Worm (Caenorhabditis elegans) whole organism, L1 larva: ENCODE measurements around the gene bre-3.

Source experiments
- C04F5.9 ChIP-seq: sonication (generic microtip); optimal IDR thresholded peaks from 2 replicates; lab custom pipeline; 2016; ENCODE audit warnings: missing genetic modification characterization, missing compliant biosample characterization
- C34B4.2 ChIP-seq: sonication (generic microtip); optimal IDR thresholded peaks from 2 replicates; lab custom pipeline; 2017; ENCODE audit warnings: mild to moderate bottlenecking, missing genetic modification characterization, missing compliant biosample characterization
- F16B12.6 ChIP-seq: fragments of 150-350 bp; optimal IDR thresholded peaks from 2 replicates; lab custom pipeline; 2014; ENCODE audit warnings: missing biosample characterization, missing genetic modification characterization
- Y116A8C.19 ChIP-seq: sonication (generic microtip); optimal IDR thresholded peaks from 2 replicates; lab custom pipeline; 2016; ENCODE audit warnings: missing compliant biosample characterization, missing genetic modification characterization, borderline replicate concordance
- aly-2 ChIP-seq: fragments of 150-350 bp; optimal IDR thresholded peaks from 2 replicates; lab custom pipeline; 2014; ENCODE audit warnings: missing biosample characterization, missing genetic modification characterization
- ama-1 ChIP-seq: fragments of 150-350 bp; optimal IDR thresholded peaks from 2 replicates; lab custom pipeline; 2014
- ceh-63 ChIP-seq: fragments of 200-800 bp; sonication (Bioruptor generic); optimal IDR thresholded peaks from 2 replicates; lab custom pipeline; 2018; ENCODE audit warnings: mild to moderate bottlenecking, missing genetic modification characterization, missing compliant biosample characterization
- ceh-88 ChIP-seq: fragments of 200-800 bp; sonication (Bioruptor generic); IDR thresholded peaks from 2 replicates; pipeline ENCODE4 v1.3.6; 2022; ENCODE audit warnings: missing genetic modification characterization, missing compliant biosample characterization
- ceh-90 ChIP-seq: sonication (generic microtip); optimal IDR thresholded peaks from 2 replicates; lab custom pipeline; 2016; ENCODE audit warnings: missing genetic modification characterization, missing compliant biosample characterization
- ces-1 ChIP-seq: fragments of 150-350 bp; optimal IDR thresholded peaks from 2 replicates; lab custom pipeline; 2014; ENCODE audit warnings: missing biosample characterization, missing genetic modification reagents, missing genetic modification characterization
- dpl-1 ChIP-seq, 3 experiments: fragments of 150-350 bp in 2 of 3; sonication (generic microtip) in 1 of 3; optimal IDR thresholded peaks; 2 replicates each; lab custom pipeline; 2014 to 2017; ENCODE audit warnings: missing biosample characterization in 3 of 3, missing genetic modification characterization in 3 of 3, missing genetic modification reagents in 3 of 3
- dsc-1 ChIP-seq: sonication (generic microtip); optimal IDR thresholded peaks from 2 replicates; lab custom pipeline; 2016; ENCODE audit warnings: mild to moderate bottlenecking, missing genetic modification characterization, missing compliant biosample characterization
- egl-13 ChIP-seq: sonication (generic microtip); optimal IDR thresholded peaks from 2 replicates; lab custom pipeline; 2016; ENCODE audit warnings: missing genotype, missing genetic modification reagents, missing genetic modification characterization, missing compliant biosample characterization
- egl-27 ChIP-seq, 2 experiments: fragments of 150-350 bp in 1 of 2; sonication (generic microtip); optimal IDR thresholded peaks; 3 replicates each; lab custom pipeline; 2017 to 2018; ENCODE audit warnings: missing biosample characterization in 2 of 2, missing genetic modification characterization in 2 of 2, missing genetic modification reagents in 2 of 2
- elt-2 ChIP-seq: sonication (generic microtip); optimal IDR thresholded peaks from 2 replicates; lab custom pipeline; 2016; ENCODE audit warnings: missing genetic modification characterization, mild to moderate bottlenecking, inconsistent platforms, missing compliant biosample characterization, missing genetic modification reagents
- elt-3 ChIP-seq, 6 experiments: fragments of 150-350 bp in 1 of 6; sonication (generic microtip); optimal IDR thresholded peaks; 2 replicates each; lab custom pipeline; 2017 to 2018; ENCODE audit warnings: missing biosample characterization in 6 of 6, missing genetic modification characterization in 6 of 6, inconsistent platforms in 1 of 6
- fkh-8 ChIP-seq: sonication (generic microtip); optimal IDR thresholded peaks from 2 replicates; lab custom pipeline; 2016; ENCODE audit warnings: mild to moderate bottlenecking, missing genetic modification characterization, missing compliant biosample characterization
- fos-1 ChIP-seq: fragments of 150-350 bp; optimal IDR thresholded peaks from 2 replicates; lab custom pipeline; 2014; ENCODE audit warnings: missing biosample characterization, missing genetic modification characterization
- hlh-17 ChIP-seq: fragments of 200-800 bp; sonication (Bioruptor generic); optimal IDR thresholded peaks from 2 replicates; lab custom pipeline; 2018; ENCODE audit warnings: missing genetic modification characterization, mild to moderate bottlenecking, missing compliant biosample characterization, moderate library complexity, borderline replicate concordance
- hlh-4 ChIP-seq: sonication (generic microtip); optimal IDR thresholded peaks from 2 replicates; lab custom pipeline; 2016; ENCODE audit warnings: mild to moderate bottlenecking, missing genetic modification characterization, missing compliant biosample characterization
- hpl-2 ChIP-seq: fragments of 150-350 bp; optimal IDR thresholded peaks from 2 replicates; lab custom pipeline; 2014; ENCODE audit warnings: missing biosample characterization, missing genetic modification reagents, missing genetic modification characterization
- irx-1 ChIP-seq: sonication (generic microtip); optimal IDR thresholded peaks from 2 replicates; lab custom pipeline; 2016; ENCODE audit warnings: missing genetic modification characterization, missing compliant biosample characterization
- lin-14 ChIP-seq: fragments of 200-800 bp; sonication (Bioruptor generic); optimal IDR thresholded peaks from 2 replicates; lab custom pipeline; 2018; ENCODE audit warnings: mild to moderate bottlenecking, missing genetic modification characterization, moderate library complexity, missing compliant biosample characterization
- lin-35 ChIP-seq, 2 experiments: fragments of 150-350 bp; optimal IDR thresholded peaks; 2 replicates each; lab custom pipeline; 2014; ENCODE audit warnings: missing biosample characterization in 2 of 2, missing genetic modification characterization in 2 of 2, missing genetic modification reagents in 2 of 2
- lin-39 ChIP-seq: fragments of 150-350 bp; optimal IDR thresholded peaks from 2 replicates; lab custom pipeline; 2014; ENCODE audit warnings: missing biosample characterization, missing genetic modification reagents, missing genetic modification characterization
- lir-3 ChIP-seq: sonication (generic microtip); optimal IDR thresholded peaks from 2 replicates; lab custom pipeline; 2016; ENCODE audit warnings: mild to moderate bottlenecking, missing genetic modification characterization, moderate library complexity, missing compliant biosample characterization; ENCODE audit not compliant: poor library complexity
- mdl-1 ChIP-seq, 2 experiments: fragments of 150-350 bp; optimal IDR thresholded peaks; 2 replicates each; lab custom pipeline; 2014 to 2017; ENCODE audit warnings: missing biosample characterization in 2 of 2, missing genetic modification characterization in 2 of 2, inconsistent platforms in 1 of 2
- mef-2 ChIP-seq: fragments of 150-350 bp; optimal IDR thresholded peaks from 2 replicates; lab custom pipeline; 2014; ENCODE audit warnings: missing biosample characterization, missing genetic modification characterization
- nhr-11 ChIP-seq: fragments of 150-350 bp; optimal IDR thresholded peaks from 2 replicates; lab custom pipeline; 2014; ENCODE audit warnings: missing biosample characterization, missing genetic modification characterization
- nhr-12 ChIP-seq: sonication (generic microtip); optimal IDR thresholded peaks from 2 replicates; lab custom pipeline; 2017; ENCODE audit warnings: missing biosample characterization, missing genetic modification characterization
- nhr-19 ChIP-seq: fragments of 200-800 bp; sonication (Bioruptor generic); conservative IDR thresholded peaks from 2 replicates; pipeline ENCODE4 v1.3.6; 2022; ENCODE audit warnings: missing genetic modification characterization, missing compliant biosample characterization
- nhr-20 ChIP-seq: sonication (generic microtip); optimal IDR thresholded peaks from 2 replicates; lab custom pipeline; 2016; ENCODE audit warnings: mild to moderate bottlenecking, missing genetic modification characterization, missing compliant biosample characterization
- nhr-237 ChIP-seq: fragments of 150-350 bp; optimal IDR thresholded peaks from 2 replicates; lab custom pipeline; 2014; ENCODE audit warnings: missing biosample characterization, missing genetic modification characterization
- nhr-47 ChIP-seq: sonication (generic microtip); optimal IDR thresholded peaks from 2 replicates; lab custom pipeline; 2016; ENCODE audit warnings: mild to moderate bottlenecking, missing genetic modification characterization, moderate library complexity, missing compliant biosample characterization
- nhr-71 ChIP-seq: sonication (generic microtip); optimal IDR thresholded peaks from 2 replicates; lab custom pipeline; 2016; ENCODE audit warnings: mild to moderate bottlenecking, missing genetic modification characterization, moderate library complexity, missing compliant biosample characterization
- nhr-76 ChIP-seq: sonication (generic microtip); optimal IDR thresholded peaks from 2 replicates; lab custom pipeline; 2017; ENCODE audit warnings: missing biosample characterization, missing genetic modification characterization
- nhr-84 ChIP-seq: sonication (generic microtip); optimal IDR thresholded peaks from 2 replicates; lab custom pipeline; 2017; ENCODE audit warnings: missing biosample characterization, missing genetic modification characterization
- nhr-90 ChIP-seq: sonication (generic microtip); optimal IDR thresholded peaks from 2 replicates; lab custom pipeline; 2016; ENCODE audit warnings: mild to moderate bottlenecking, missing genetic modification characterization, missing compliant biosample characterization; ENCODE audit not compliant: poor library complexity
- pqm-1 ChIP-seq: sonication (generic microtip); optimal IDR thresholded peaks from 3 replicates; lab custom pipeline; 2017; ENCODE audit warnings: missing biosample characterization, missing genetic modification characterization
- rnt-1 ChIP-seq: sonication (generic microtip); optimal IDR thresholded peaks from 2 replicates; lab custom pipeline; 2016; ENCODE audit warnings: mild to moderate bottlenecking, missing genetic modification characterization, moderate library complexity, missing compliant biosample characterization
- skn-1 ChIP-seq: fragments of 150-350 bp; optimal IDR thresholded peaks from 2 replicates; lab custom pipeline; 2014; ENCODE audit warnings: missing biosample characterization, missing genetic modification characterization
- snu-23 ChIP-seq: sonication (generic microtip); optimal IDR thresholded peaks from 2 replicates; lab custom pipeline; 2016; ENCODE audit warnings: missing genetic modification characterization, missing compliant biosample characterization
- sox-4 ChIP-seq: sonication (generic microtip); optimal IDR thresholded peaks from 2 replicates; lab custom pipeline; 2016; ENCODE audit warnings: missing genetic modification characterization, missing compliant biosample characterization
- sptf-1 ChIP-seq: fragments of 150-350 bp; optimal IDR thresholded peaks from 2 replicates; lab custom pipeline; 2014; ENCODE audit warnings: missing biosample characterization, missing genetic modification characterization
- swsn-7 ChIP-seq: sonication (generic microtip); optimal IDR thresholded peaks from 2 replicates; lab custom pipeline; 2016; ENCODE audit warnings: missing genetic modification characterization, missing compliant biosample characterization
- tlp-1 ChIP-seq: fragments of 150-350 bp; optimal IDR thresholded peaks from 2 replicates; lab custom pipeline; 2014; ENCODE audit warnings: missing biosample characterization, missing genetic modification characterization
- unc-130 ChIP-seq: fragments of 150-350 bp; optimal IDR thresholded peaks from 2 replicates; lab custom pipeline; 2017; ENCODE audit warnings: missing biosample characterization, missing genetic modification characterization, inconsistent platforms
- zag-1 ChIP-seq: fragments of 150-350 bp; optimal IDR thresholded peaks from 2 replicates; lab custom pipeline; 2014; ENCODE audit warnings: missing biosample characterization, missing genetic modification characterization

The bre-3 gene

ce11 chrIII:9467095-9467494 lies 18.2 kb downstream of the bre-3 start, which contains the start of gene baf-1 (continued):
- TF ChIP-seq rnt-1 (tag; lab: Kevin White, UChicago) (peak; percentile 83), ama-1 (lab: Kevin White, UChicago) (no peak), pqm-1 (no peak), egl-13 (tag; lab: Kevin White, UChicago) (no peak), unc-130 (tag; lab: Kevin White, UChicago) (peak; percentile 12), dsc-1 (tag; lab: Kevin White, UChicago) (peak; percentile 44), sox-4 (peak; percentile 26), mef-2 (no peak), ces-1 (GFP tag; lab: Kevin White, UChicago) (no peak), hpl-2 (GFP tag; lab: Kevin White, UChicago) (peak; percentile 22), nhr-84 (no peak), lin-35 (GFP tag; optimal IDR thresholded peaks at IDR 0.05; lab: Kevin White, UChicago) (peak; percentile 72 to 83), Y116A8C.19 (no peak)

- no peak for TF ChIP-seq ama-1 (lab: Kevin White, UChicago)
- TF ChIP-seq lin-39 (tag; lab: Kevin White, UChicago), result no peak
- TF ChIP-seq swsn-7 (tag; lab: Kevin White, UChicago), result no peak
- TF ChIP-seq C34B4.2 (tag; lab: Kevin White, UChicago), result no peak
- TF ChIP-seq nhr-84, result no peak
- TF ChIP-seq lin-14 (GFP tag; lab: Kevin White, UChicago), result no peak
- no peak for TF ChIP-seq elt-2
These were observed 19.4 kb downstream of the bre-3 start, which contains the start of gene B0464.6 for ce11 chrIII:9465865-9466264. Gene B0464.6, minus strand, starts transcription at chrIII:9465965.

ce11 chrIII:9465424-9465823 lies 19.8 kb downstream of the bre-3 start, which contains the start of gene B0464.9:
Gene B0464.9, plus strand, starts transcription at chrIII:9465767.
- TF ChIP-seq C04F5.9 (peak; percentile 79), egl-27 (tag; optimal IDR thresholded peaks at IDR 0.05; lab: Kevin White, UChicago) (no peak), nhr-12 (no peak), nhr-47 (tag; lab: Kevin White, UChicago) (peak; percentile 83), sox-4 (peak; percentile 88), ces-1 (GFP tag; lab: Kevin White, UChicago) (no peak), hlh-17 (no peak), elt-2 (peak; percentile 29), tlp-1 (tag; lab: Kevin White, UChicago) (no peak), nhr-19 (GFP tag; lab: Robert Waterston, UW) (peak; percentile 70), ceh-88 (GFP tag; lab: Robert Waterston, UW) (no peak), nhr-237 (tag; lab: Kevin White, UChicago) (no peak), aly-2 (tag; lab: Kevin White, UChicago) (no peak), irx-1 (tag; lab: Kevin White, UChicago) (peak; percentile 90), elt-3 (tag; optimal IDR thresholded peaks at IDR 0.05; lab: Kevin White, UChicago) (no peak), F16B12.6 (tag; lab: Kevin White, UChicago) (no peak), nhr-71 (peak; percentile 84), ceh-90 (tag; lab: Kevin White, UChicago) (peak; percentile 91), ceh-63 (no peak), dpl-1 (GFP tag; optimal IDR thresholded peaks at IDR 0.05; lab: Kevin White, UChicago) (peak; percentile 16 to 70 (median 64)), lin-39 (tag; lab: Kevin White, UChicago) (peak; percentile 5), dsc-1 (tag; lab: Kevin White, UChicago) (peak; percentile 78), nhr-84 (no peak), mdl-1 (tag; optimal IDR thresholded peaks at IDR 0.05; lab: Kevin White, UChicago) (no peak), nhr-20 (peak; percentile 74), Y116A8C.19 (peak; percentile 47), snu-23 (peak; percentile 72), lir-3 (tag; lab: Kevin White, UChicago) (peak; percentile 90), ama-1 (lab: Kevin White, UChicago) (no peak), fos-1 (tag; lab: Kevin White, UChicago) (no peak), nhr-90 (tag; lab: Kevin White, UChicago) (peak; percentile 88), zag-1 (tag; lab: Kevin White, UChicago) (no peak), sptf-1 (tag; lab: Kevin White, UChicago) (no peak), nhr-76 (tag; lab: Kevin White, UChicago) (no peak), egl-13 (tag; lab: Kevin White, UChicago) (peak; percentile 78), nhr-11 (tag; lab: Kevin White, UChicago) (no peak), lin-14 (GFP tag; lab: Kevin White, UChicago) (peak; percentile 70), fkh-8 (peak; percentile 58), hlh-4 (tag; lab: Kevin White, UChicago) (peak; percentile 34), skn-1 (tag; lab: Kevin White, UChicago) (peak; percentile 36)
